Fruit fly (Drosophila melanogaster) whole organism, adult: ENCODE data around the gene CG42544.

Source experiments
- CG14711 ChIP-seq: fragments of 200-800 bp; sonication (Bioruptor generic); optimal IDR thresholded peaks from 2 replicates; lab custom pipeline; 2018; ENCODE audit warnings: missing biosample characterization, mild to moderate bottlenecking, missing genetic modification characterization, moderate library complexity
- CG7101 ChIP-seq: fragments of 200-800 bp; sonication (Bioruptor generic); optimal IDR thresholded peaks from 2 replicates; lab custom pipeline; 2018; ENCODE audit warnings: missing biosample characterization, mild to moderate bottlenecking, missing genetic modification characterization, moderate library complexity
- Clk ChIP-seq: fragments of 200-800 bp; sonication (Bioruptor generic); optimal IDR thresholded peaks from 2 replicates; lab custom pipeline; 2017; ENCODE audit warnings: missing biosample characterization, missing genetic modification characterization
- Hr96 ChIP-seq: fragments of 200-800 bp; sonication (Bioruptor generic); optimal IDR thresholded peaks from 2 replicates; lab custom pipeline; 2016; ENCODE audit warnings: missing biosample characterization, missing genetic modification characterization
- Mnt ChIP-seq: fragments of 200-800 bp; sonication (Bioruptor generic); optimal IDR thresholded peaks from 2 replicates; lab custom pipeline; 2016; ENCODE audit warnings: missing biosample characterization, mild to moderate bottlenecking, missing genetic modification characterization
- kay ChIP-seq: fragments of 200-800 bp; sonication (Bioruptor generic); peaks from one replicate; lab custom pipeline; 2016; ENCODE audit warnings: missing biosample characterization, missing genetic modification characterization, borderline replicate concordance

- TF ChIP-seq CG14711 (tag; lab: Kevin White, UChicago) (no peak), kay (GFP tag; lab: Kevin White, UChicago) (no peak), Clk (no peak), CG7101 (no peak), Hr96 (GFP tag; lab: Kevin White, UChicago) (no peak), Mnt (GFP tag; lab: Kevin White, UChicago) (no peak)
Observed at dm6 chr3R:7322549-7322948, 18.2 kb downstream of the CG42544 start.
